Worm (Caenorhabditis elegans) whole organism, L3 larva: Measurements from ENCODE around the gene Y43F8C.6.
A peak's percentile ranks its signal among the peaks of the same experiment; 100 is the strongest.

ENCODE experiments used
- R02D3.7 ChIP-seq: fragments of 150-350 bp; optimal IDR thresholded peaks from 2 replicates; lab custom pipeline; 2014; ENCODE audit warnings: missing biosample characterization, missing genetic modification characterization
- ZK546.5 ChIP-seq: sonication (generic microtip); optimal IDR thresholded peaks from 2 replicates; lab custom pipeline; 2017; ENCODE audit warnings: missing biosample characterization, missing genetic modification characterization
- aly-2 ChIP-seq: fragments of 150-350 bp; optimal IDR thresholded peaks from 2 replicates; lab custom pipeline; 2014; ENCODE audit warnings: missing biosample characterization, missing genetic modification characterization
- ama-1 ChIP-seq: fragments of 150-350 bp; optimal IDR thresholded peaks from 2 replicates; lab custom pipeline; 2018
- ceh-16 ChIP-seq: sonication (generic microtip); optimal IDR thresholded peaks from 2 replicates; lab custom pipeline; 2017; ENCODE audit warnings: missing biosample characterization, missing genetic modification characterization
- ceh-28 ChIP-seq: fragments of 150-350 bp; optimal IDR thresholded peaks from 2 replicates; lab custom pipeline; 2014; ENCODE audit warnings: missing biosample characterization, missing genetic modification reagents, missing genetic modification characterization
- ceh-82 ChIP-seq: fragments of 150-350 bp; optimal IDR thresholded peaks from 2 replicates; lab custom pipeline; 2014; ENCODE audit warnings: missing biosample characterization, missing genetic modification characterization
- ceh-9 ChIP-seq: sonication (generic microtip); optimal IDR thresholded peaks from 2 replicates; lab custom pipeline; 2018; ENCODE audit warnings: missing biosample characterization, missing genetic modification characterization
- daf-12 ChIP-seq: fragments of 150-350 bp; optimal IDR thresholded peaks from 2 replicates; lab custom pipeline; 2014; ENCODE audit warnings: missing biosample characterization, missing genetic modification reagents, missing genetic modification characterization
- egl-27 ChIP-seq: sonication (generic microtip); optimal IDR thresholded peaks from 4 replicates; lab custom pipeline; 2017; ENCODE audit warnings: missing biosample characterization, missing genetic modification reagents, missing genetic modification characterization
- egl-5 ChIP-seq: fragments of 150-350 bp; optimal IDR thresholded peaks from 2 replicates; lab custom pipeline; 2017; ENCODE audit warnings: missing biosample characterization, missing genetic modification reagents, missing genetic modification characterization, inconsistent platforms
- elt-1 ChIP-seq: fragments of 150-350 bp; optimal IDR thresholded peaks from 2 replicates; lab custom pipeline; 2014; ENCODE audit warnings: missing biosample characterization, missing genetic modification characterization
- elt-2 ChIP-seq: sonication (generic microtip); optimal IDR thresholded peaks from 2 replicates; lab custom pipeline; 2016; ENCODE audit warnings: missing genetic modification reagents, mild to moderate bottlenecking, missing genetic modification characterization, missing compliant biosample characterization
- elt-3 ChIP-seq, 3 experiments: fragments of 150-350 bp in 1 of 3; sonication (generic microtip) in 2 of 3; optimal IDR thresholded peaks; 2 replicates in 2 of 3; 4 replicates in 1 of 3; lab custom pipeline; 2014 to 2017; ENCODE audit warnings: missing biosample characterization in 3 of 3, missing genetic modification characterization in 3 of 3
- eor-1 ChIP-seq, 2 experiments: fragments of 150-350 bp; optimal IDR thresholded peaks; 2 replicates each; lab custom pipeline; 2014 to 2018; ENCODE audit warnings: missing biosample characterization in 2 of 2, missing genetic modification characterization in 2 of 2
- fkh-10 ChIP-seq: sonication (generic microtip); optimal IDR thresholded peaks from 2 replicates; lab custom pipeline; 2017; ENCODE audit warnings: missing biosample characterization, missing genetic modification reagents, missing genetic modification characterization
- fkh-2 ChIP-seq: fragments of 150-350 bp; optimal IDR thresholded peaks from 2 replicates; lab custom pipeline; 2014; ENCODE audit warnings: missing biosample characterization, missing genetic modification reagents, missing genetic modification characterization
- fos-1 ChIP-seq: fragments of 150-350 bp; optimal IDR thresholded peaks from 2 replicates; lab custom pipeline; 2014; ENCODE audit warnings: missing biosample characterization, missing genetic modification characterization
- hmg-11 ChIP-seq: sonication (generic microtip); optimal IDR thresholded peaks from 2 replicates; lab custom pipeline; 2016; ENCODE audit warnings: missing genetic modification characterization, missing compliant biosample characterization
- lin-39 ChIP-seq: fragments of 150-350 bp; optimal IDR thresholded peaks from 2 replicates; lab custom pipeline; 2018; ENCODE audit warnings: missing biosample characterization, missing genetic modification reagents, missing genetic modification characterization
- lsy-12 ChIP-seq: sonication (generic microtip); optimal IDR thresholded peaks from 2 replicates; lab custom pipeline; 2016; ENCODE audit warnings: mild to moderate bottlenecking, missing genetic modification characterization, missing compliant biosample characterization
- mml-1 ChIP-seq: fragments of 150-350 bp; sonication (generic microtip); optimal IDR thresholded peaks from 3 replicates; lab custom pipeline; 2014; ENCODE audit warnings: missing biosample characterization, missing genetic modification characterization
- nfya-1 ChIP-seq: sonication (generic microtip); optimal IDR thresholded peaks from 2 replicates; lab custom pipeline; 2017; ENCODE audit warnings: missing genetic modification characterization, mild to moderate bottlenecking, missing compliant biosample characterization, antibody characterized with exemption, moderate library complexity; ENCODE audit not compliant: insufficient read depth
- nhr-12 ChIP-seq: fragments of 150-350 bp; optimal IDR thresholded peaks from 2 replicates; lab custom pipeline; 2014; ENCODE audit warnings: missing biosample characterization, missing genetic modification characterization
- nhr-237 ChIP-seq: fragments of 150-350 bp; optimal IDR thresholded peaks from 2 replicates; lab custom pipeline; 2014; ENCODE audit warnings: missing biosample characterization, missing genetic modification characterization
- nhr-25 ChIP-seq: sonication (generic microtip); optimal IDR thresholded peaks from 2 replicates; lab custom pipeline; 2017; ENCODE audit warnings: missing biosample characterization, missing genetic modification characterization
- nhr-43 ChIP-seq: sonication (generic microtip); optimal IDR thresholded peaks from 2 replicates; lab custom pipeline; 2016; ENCODE audit warnings: mild to moderate bottlenecking, missing genetic modification characterization, missing compliant biosample characterization; ENCODE audit not compliant: poor library complexity, severe bottlenecking
- nhr-67 ChIP-seq: fragments of 150-350 bp; optimal IDR thresholded peaks from 2 replicates; lab custom pipeline; 2014; ENCODE audit warnings: missing biosample characterization, missing genetic modification characterization
- nhr-76 ChIP-seq: fragments of 150-350 bp; sonication (generic microtip); optimal IDR thresholded peaks from 5 replicates; lab custom pipeline; 2014; ENCODE audit warnings: missing biosample characterization, missing genetic modification characterization
- pha-4 ChIP-seq: fragments of 150-350 bp; optimal IDR thresholded peaks from 2 replicates; lab custom pipeline; 2014; ENCODE audit warnings: missing biosample characterization, missing genetic modification reagents, missing genetic modification characterization
- snpc-4 ChIP-seq: fragments of 150-350 bp; optimal IDR thresholded peaks from 2 replicates; lab custom pipeline; 2014; ENCODE audit warnings: missing biosample characterization, missing genetic modification characterization
- tbx-2 ChIP-seq: sonication (generic microtip); optimal IDR thresholded peaks from 2 replicates; lab custom pipeline; 2016; ENCODE audit warnings: mild to moderate bottlenecking, missing genetic modification characterization, missing compliant biosample characterization
- unc-39 ChIP-seq: sonication (generic microtip); optimal IDR thresholded peaks from 4 replicates; lab custom pipeline; 2017; ENCODE audit warnings: missing biosample characterization, missing genetic modification characterization
- zag-1 ChIP-seq: fragments of 150-350 bp; optimal IDR thresholded peaks from 2 replicates; lab custom pipeline; 2014; ENCODE audit warnings: missing biosample characterization, missing genetic modification characterization
- ztf-11 ChIP-seq: fragments of 150-350 bp; optimal IDR thresholded peaks from 2 replicates; lab custom pipeline; 2014; ENCODE audit warnings: missing biosample characterization, missing genetic modification characterization
- ztf-4 ChIP-seq: fragments of 150-350 bp; optimal IDR thresholded peaks from 2 replicates; lab custom pipeline; 2014; ENCODE audit warnings: missing biosample characterization, missing genetic modification characterization

Gene Y43F8C.6

DNA sequence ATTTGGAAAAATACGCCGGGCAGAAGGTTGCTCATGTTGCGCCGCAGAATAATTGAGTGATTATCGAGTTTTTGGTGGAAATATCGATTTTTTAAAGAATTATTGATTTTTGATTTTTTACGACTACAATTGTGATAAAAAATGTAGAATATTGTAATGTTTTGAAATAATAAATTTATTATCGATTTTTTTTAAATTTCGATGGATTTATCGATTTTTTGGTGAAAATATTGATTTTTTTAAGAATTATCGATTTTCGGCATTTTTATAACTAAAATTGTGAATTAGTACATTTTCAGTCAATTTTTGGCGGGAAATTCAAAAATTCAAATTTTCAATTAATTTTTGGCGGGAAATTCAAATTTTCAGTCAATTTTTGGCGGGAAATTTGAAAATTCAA, 10.1 kb downstream of the Y43F8C.6 start:
- TF ChIP-seq ceh-28 (tag; lab: Kevin White, UChicago) (peak; percentile 94), ztf-4 (tag; lab: Kevin White, UChicago) (no peak)

DNA sequence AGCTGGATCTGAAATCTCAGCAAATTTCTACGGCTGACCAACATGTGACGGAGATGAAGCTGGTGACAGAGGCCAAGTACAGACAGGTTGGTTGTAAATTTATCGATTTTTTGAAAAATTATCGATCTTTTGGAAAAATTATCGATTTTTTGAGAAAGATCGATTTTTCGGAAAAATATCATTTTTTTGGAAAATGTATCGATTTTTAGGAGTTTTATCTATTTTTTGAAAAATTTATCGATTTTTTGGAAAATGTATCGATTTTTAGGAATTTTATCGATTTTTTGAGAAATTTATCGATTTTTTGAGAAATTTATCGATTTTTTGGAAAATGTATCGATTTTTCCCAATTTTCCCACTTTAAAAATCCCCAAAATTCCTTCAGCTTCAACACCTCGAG, 10.7 kb downstream of the Y43F8C.6 start:
- TF ChIP-seq mml-1 (tag; lab: Kevin White, UChicago) (no peak), ceh-28 (tag; lab: Kevin White, UChicago) (peak; percentile 98), nfya-1 (no peak), snpc-4 (tag; lab: Kevin White, UChicago) (no peak), nhr-67 (tag; lab: Kevin White, UChicago) (no peak)

DNA sequence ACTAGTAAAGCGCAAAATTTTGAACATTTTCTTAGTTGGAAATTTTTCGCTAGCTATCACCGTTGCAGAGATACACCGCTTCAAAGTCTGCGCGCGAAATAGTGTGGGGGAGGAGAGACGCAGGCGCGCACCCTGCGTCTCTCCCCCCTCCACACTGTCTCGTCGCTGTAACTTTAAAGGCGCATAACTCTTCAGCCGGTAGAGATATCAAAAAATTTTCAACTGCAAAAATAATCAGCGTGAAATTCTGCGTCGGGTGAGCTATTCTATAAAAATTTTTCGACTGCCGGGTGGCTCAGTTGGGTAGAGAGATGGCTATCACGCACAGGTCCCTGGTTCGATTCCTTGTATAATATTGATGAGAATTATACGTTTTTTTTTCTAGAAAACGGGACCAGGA, 11.2 kb downstream of the Y43F8C.6 start:
- TF ChIP-seq nhr-43 (tag; lab: Kevin White, UChicago) (no peak), nhr-67 (tag; lab: Kevin White, UChicago) (no peak), fkh-2 (no peak), unc-39 (no peak), nfya-1 (no peak), daf-12 (no peak), elt-2 (no peak), elt-1 (tag; lab: Kevin White, UChicago) (no peak), zag-1 (tag; lab: Kevin White, UChicago) (no peak), hmg-11 (no peak), nhr-25 (tag; lab: Kevin White, UChicago) (no peak), ama-1 (lab: Kevin White, UChicago) (no peak), fos-1 (tag; lab: Kevin White, UChicago) (no peak), ceh-28 (tag; lab: Kevin White, UChicago) (no peak), nhr-76 (no peak), lsy-12 (tag; lab: Kevin White, UChicago) (no peak), ztf-11 (tag; lab: Kevin White, UChicago) (no peak)

DNA sequence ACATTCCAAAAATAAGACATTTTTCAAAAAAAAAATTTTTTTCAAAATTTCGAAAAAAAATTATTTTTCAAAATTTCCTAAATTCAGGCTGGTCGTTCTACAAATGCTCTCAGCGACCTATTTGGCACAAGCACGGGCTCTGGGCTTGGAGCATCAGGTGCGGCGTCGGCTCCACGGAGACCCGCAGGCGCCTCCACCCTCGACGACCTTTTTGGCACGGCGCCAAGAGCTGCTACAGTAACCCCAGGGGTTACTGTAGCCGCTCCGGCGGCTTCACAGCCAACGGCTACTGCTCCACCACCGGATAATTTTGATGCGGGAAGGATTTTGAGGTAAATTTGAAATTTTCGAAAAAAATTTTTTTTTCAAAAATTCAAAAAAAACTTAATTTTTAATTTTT, 15.0 kb downstream of the Y43F8C.6 start:
- TF ChIP-seq nhr-12 = no peak
- TF ChIP-seq lin-39 (tag; lab: Kevin White, UChicago) = no peak

DNA sequence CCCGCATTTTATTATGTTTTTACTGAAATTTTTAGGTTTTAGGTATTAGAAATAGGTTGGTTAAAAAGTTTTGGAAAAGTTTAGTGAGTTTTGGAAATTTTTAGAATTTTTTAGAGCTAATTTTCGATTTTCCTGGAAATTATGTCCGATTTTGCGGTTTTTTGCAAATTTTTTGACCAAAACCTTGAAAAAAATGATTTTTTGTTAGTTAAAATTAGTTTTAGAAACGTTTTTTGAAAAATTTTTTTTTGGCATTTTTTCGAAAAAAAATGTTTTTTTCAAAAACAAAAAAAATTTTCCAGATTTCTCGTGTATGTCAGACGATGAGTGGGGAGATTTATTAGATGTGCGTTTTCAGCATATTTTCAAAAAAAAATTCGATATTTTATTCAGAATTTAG, 16.0 kb downstream of the Y43F8C.6 start, which contains the start of gene dyf-19:
dyf-19 (plus strand) TSS at position 301 of the 400 bp plus-strand sequence.
- TF ChIP-seq elt-2 (no peak), lsy-12 (tag; lab: Kevin White, UChicago) (no peak), R02D3.7 (tag; lab: Kevin White, UChicago) (no peak), mml-1 (tag; lab: Kevin White, UChicago) (no peak)
- TF ChIP-seq, all 47 proteins: peak for 0

DNA sequence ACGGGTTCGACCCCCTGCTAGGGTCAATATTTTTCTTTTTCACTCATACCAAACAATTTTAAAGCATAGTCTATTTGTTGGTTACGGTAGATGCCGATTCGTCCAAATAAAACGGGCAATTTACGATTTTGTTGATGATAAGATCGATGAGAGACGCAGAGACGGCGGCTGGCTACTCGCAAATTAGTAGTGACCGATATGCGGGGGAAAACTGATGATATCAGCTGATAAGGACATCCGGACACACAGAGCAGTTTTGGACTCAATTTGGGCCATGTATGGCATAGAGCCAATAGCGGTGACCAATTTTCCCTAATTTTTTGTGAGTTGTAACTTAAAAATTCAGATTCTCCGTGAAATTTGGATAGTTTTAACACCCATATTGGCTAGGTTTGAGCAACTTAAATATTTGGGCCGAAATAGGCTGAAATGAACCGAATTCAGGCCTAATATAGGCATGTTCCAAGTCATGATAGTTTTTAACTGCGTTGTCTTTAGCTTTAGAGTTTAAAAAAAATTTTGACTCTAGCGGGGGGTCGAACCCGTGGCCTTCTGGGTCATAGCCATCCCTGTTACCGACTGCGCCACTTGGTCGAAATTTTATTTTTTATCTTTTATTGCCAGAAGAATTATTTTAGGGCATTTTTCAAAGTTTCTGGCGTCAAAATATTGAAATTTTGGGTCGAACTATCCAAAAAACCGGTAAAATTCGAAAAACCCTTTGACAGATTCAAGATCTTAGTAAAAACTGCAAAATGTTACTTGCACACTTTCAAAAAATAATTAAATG, 17.0 kb downstream of the Y43F8C.6 start:
- no peak for TF ChIP-seq tbx-2 (tag; lab: Kevin White, UChicago)
- TF ChIP-seq pha-4 = peak; percentile 5

DNA sequence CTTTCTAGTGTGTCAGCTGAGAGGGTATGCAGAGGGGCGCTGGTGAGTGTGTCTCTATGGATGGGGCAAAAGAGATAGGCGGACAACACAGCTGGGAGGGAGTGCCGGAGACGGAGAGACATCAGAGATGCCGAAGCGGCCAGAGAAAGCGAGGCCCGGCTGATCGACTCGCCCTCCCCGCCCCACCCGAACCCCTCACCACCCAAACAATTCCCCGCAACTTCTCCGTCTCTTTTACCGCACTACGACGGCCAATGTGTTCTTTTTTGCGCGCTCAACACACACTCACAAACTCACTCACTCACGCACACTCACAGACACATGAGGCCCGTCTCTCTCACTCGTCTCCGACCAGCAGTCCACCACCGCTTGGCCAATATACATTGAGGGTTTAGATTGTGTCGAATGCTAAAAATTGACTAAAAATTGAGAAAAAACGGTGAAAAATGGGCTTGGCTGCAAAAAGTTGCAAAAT, 18.2 kb downstream of the Y43F8C.6 start, which contains the start of gene Y43F8C.3:
Y43F8C.3 (minus strand) TSS at position 187 of the 475 bp plus-strand sequence.
- TF ChIP-seq nhr-25 (tag; lab: Kevin White, UChicago) = peak; percentile 20
- TF ChIP-seq aly-2 (tag; lab: Kevin White, UChicago) = no peak
- no peak for TF ChIP-seq ceh-82 (tag; lab: Kevin White, UChicago)
- TF ChIP-seq lin-39 (tag; lab: Kevin White, UChicago) = peak; percentile 89
- TF ChIP-seq fos-1 (tag; lab: Kevin White, UChicago) = no peak
- no peak for TF ChIP-seq ceh-16 (tag; lab: Kevin White, UChicago)
- no peak for TF ChIP-seq mml-1 (tag; lab: Kevin White, UChicago)
- no peak for TF ChIP-seq egl-27 (tag; lab: Kevin White, UChicago)
- TF ChIP-seq nhr-12 = no peak
- peak; percentile 92 for TF ChIP-seq hmg-11
- no peak for TF ChIP-seq elt-3 (tag; optimal IDR thresholded peaks at IDR 0.05; lab: Kevin White, UChicago)
- TF ChIP-seq elt-2 = peak; percentile 62
- TF ChIP-seq R02D3.7 (tag; lab: Kevin White, UChicago) = no peak
- TF ChIP-seq pha-4 = peak; percentile 76
- TF ChIP-seq ceh-9 (tag; lab: Kevin White, UChicago) = no peak
- peak; percentile 3 for TF ChIP-seq snpc-4 (tag; lab: Kevin White, UChicago)
- no peak for TF ChIP-seq elt-1 (tag; lab: Kevin White, UChicago)
- no peak for TF ChIP-seq tbx-2 (tag; lab: Kevin White, UChicago)
- TF ChIP-seq ZK546.5 = no peak
- peak; percentile 51 for TF ChIP-seq ama-1 (lab: Kevin White, UChicago)
- no peak for TF ChIP-seq nhr-43 (tag; lab: Kevin White, UChicago)
- TF ChIP-seq eor-1 (tag; optimal IDR thresholded peaks at IDR 0.05; lab: Kevin White, UChicago) = no peak
- no peak for TF ChIP-seq unc-39
- TF ChIP-seq ztf-11 (tag; lab: Kevin White, UChicago) = no peak
- no peak for TF ChIP-seq nhr-237 (tag; lab: Kevin White, UChicago)
- peak; percentile 66 for TF ChIP-seq egl-5 (tag; lab: Kevin White, UChicago)
- TF ChIP-seq fkh-10 = peak; percentile 53
- peak; percentile 86 for TF ChIP-seq nfya-1
- TF ChIP-seq ceh-28 (tag; lab: Kevin White, UChicago) = no peak
- TF ChIP-seq zag-1 (tag; lab: Kevin White, UChicago) = no peak
